Fruit fly (Drosophila melanogaster) whole organism, embryonic: ENCODE data around the gene CG34276.

Experiments
- Atf3 ChIP-seq: fragments of 200-800 bp; sonication (Bioruptor generic); optimal IDR thresholded peaks from 3 replicates; lab custom pipeline; 2016; ENCODE audit warnings: missing biosample characterization, missing genetic modification characterization
- CG10543 ChIP-seq: fragments of 200-800 bp; sonication (Bioruptor generic); optimal IDR thresholded peaks from 3 replicates; lab custom pipeline; 2017; ENCODE audit warnings: missing biosample characterization, mild to moderate bottlenecking, missing genetic modification characterization, moderate library complexity
- CG11398 ChIP-seq: fragments of 200-800 bp; sonication (Bioruptor generic); optimal IDR thresholded peaks from 2 replicates; lab custom pipeline; 2016; ENCODE audit warnings: missing biosample characterization, missing genetic modification characterization
- CG11456 ChIP-seq: fragments of 200-800 bp; sonication (Bioruptor generic); IDR thresholded peaks from 3 replicates; pipeline ENCODE4 v1.3.6; 2022; ENCODE audit warnings: missing biosample characterization, missing genetic modification characterization
- CG11723 ChIP-seq: fragments of 200-800 bp; sonication (Bioruptor generic); optimal IDR thresholded peaks from 2 replicates; lab custom pipeline; 2017; ENCODE audit warnings: missing biosample characterization, mild to moderate bottlenecking, missing genetic modification characterization
- CG12744 ChIP-seq: fragments of 200-800 bp; sonication (Bioruptor generic); optimal IDR thresholded peaks from 2 replicates; lab custom pipeline; 2016; ENCODE audit warnings: missing biosample characterization, missing genetic modification characterization
- CG12942 ChIP-seq: fragments of 200-800 bp; sonication (Bioruptor generic); optimal IDR thresholded peaks from 3 replicates; lab custom pipeline; 2016; ENCODE audit warnings: missing biosample characterization, missing genetic modification characterization
- CG13123 ChIP-seq: fragments of 200-800 bp; sonication (Bioruptor generic); optimal IDR thresholded peaks from 2 replicates; lab custom pipeline; 2016; ENCODE audit warnings: missing biosample characterization, missing genetic modification characterization
- CG14710 ChIP-seq: fragments of 200-800 bp; sonication (Bioruptor generic); optimal IDR thresholded peaks from 3 replicates; lab custom pipeline; 2019; ENCODE audit warnings: missing biosample characterization, mild to moderate bottlenecking, missing genetic modification characterization, moderate library complexity
- CG1647 ChIP-seq: fragments of 200-800 bp; sonication (Bioruptor generic); optimal IDR thresholded peaks from 3 replicates; lab custom pipeline; 2016; ENCODE audit warnings: missing biosample characterization, missing genetic modification characterization
- CG16813 ChIP-seq: fragments of 200-800 bp; sonication (Bioruptor generic); IDR thresholded peaks from 3 replicates; pipeline ENCODE4 v1.3.6; 2022; ENCODE audit warnings: missing biosample characterization, missing genetic modification characterization; ENCODE audit not compliant: partially characterized antibody
- CG18476 ChIP-seq: fragments of 200-800 bp; sonication (Bioruptor generic); optimal IDR thresholded peaks from 2 replicates; lab custom pipeline; 2016; ENCODE audit warnings: missing biosample characterization, mild to moderate bottlenecking, missing genetic modification characterization
- CG18764 ChIP-seq: fragments of 200-800 bp; sonication (Bioruptor generic); optimal IDR thresholded peaks from 3 replicates; lab custom pipeline; 2016; ENCODE audit warnings: missing biosample characterization, missing genetic modification characterization
- CG2116 ChIP-seq: fragments of 200-800 bp; sonication (Bioruptor generic); optimal IDR thresholded peaks from 3 replicates; lab custom pipeline; 2018; ENCODE audit warnings: missing biosample characterization, mild to moderate bottlenecking, missing genetic modification characterization
- CG2129 ChIP-seq: fragments of 200-800 bp; sonication (Bioruptor generic); IDR thresholded peaks from 2 replicates; pipeline ENCODE4 v1.3.6; 2022; ENCODE audit warnings: missing biosample characterization, missing genetic modification characterization; ENCODE audit not compliant: partially characterized antibody
- CG2202 ChIP-seq: fragments of 200-800 bp; sonication (Bioruptor generic); optimal IDR thresholded peaks from 2 replicates; lab custom pipeline; 2018; ENCODE audit warnings: missing biosample characterization, mild to moderate bottlenecking, missing genetic modification characterization
- CG32532 ChIP-seq: fragments of 200-800 bp; sonication (Bioruptor generic); IDR thresholded peaks from 2 replicates; pipeline ENCODE4 v1.3.6; 2022; ENCODE audit warnings: missing biosample characterization, missing genetic modification characterization
- CG33213 ChIP-seq: fragments of 200-800 bp; sonication (Bioruptor generic); optimal IDR thresholded peaks from 3 replicates; lab custom pipeline; 2016; ENCODE audit warnings: missing biosample characterization, missing genetic modification characterization
- CG5953 ChIP-seq: fragments of 200-800 bp; sonication (Bioruptor generic); IDR thresholded peaks from 2 replicates; pipeline ENCODE4 v1.3.6; 2022; ENCODE audit warnings: missing biosample characterization, missing genetic modification characterization
- CG6254 ChIP-seq: fragments of 200-800 bp; sonication (Bioruptor generic); optimal IDR thresholded peaks from 3 replicates; lab custom pipeline; 2017; ENCODE audit warnings: mild to moderate bottlenecking, missing biosample characterization, missing genetic modification reagents, missing genetic modification characterization
- CG6813 ChIP-seq: fragments of 200-800 bp; sonication (Bioruptor generic); optimal IDR thresholded peaks from 2 replicates; lab custom pipeline; 2017; ENCODE audit warnings: missing biosample characterization, missing genetic modification characterization, mild to moderate bottlenecking, moderate library complexity, missing genetic modification reagents
- CG7839 ChIP-seq: fragments of 200-800 bp; sonication (Bioruptor generic); optimal IDR thresholded peaks from 3 replicates; lab custom pipeline; 2018; ENCODE audit warnings: missing biosample characterization, mild to moderate bottlenecking, missing genetic modification characterization, moderate library complexity
- Dll ChIP-seq: fragments of 200-800 bp; sonication (Bioruptor generic); IDR thresholded peaks from 4 replicates; pipeline ENCODE4 v1.3.6; 2022; ENCODE audit warnings: missing biosample characterization, missing genetic modification characterization; ENCODE audit not compliant: partially characterized antibody
- Drgx ChIP-seq: fragments of 200-800 bp; sonication (Bioruptor generic); IDR thresholded peaks from 2 replicates; pipeline ENCODE4 v1.3.6; 2022; ENCODE audit warnings: missing biosample characterization, missing genetic modification characterization
- Fer3 ChIP-seq: fragments of 200-800 bp; sonication (Bioruptor generic); optimal IDR thresholded peaks from 2 replicates; lab custom pipeline; 2018; ENCODE audit warnings: missing biosample characterization, mild to moderate bottlenecking, missing genetic modification characterization, moderate library complexity
- HLHmδ ChIP-seq: fragments of 200-800 bp; sonication (Bioruptor generic); optimal IDR thresholded peaks from 2 replicates; lab custom pipeline; 2018; ENCODE audit warnings: missing biosample characterization, mild to moderate bottlenecking, missing genetic modification characterization, moderate library complexity
- Hsf ChIP-seq: fragments of 200-800 bp; sonication (Bioruptor generic); optimal IDR thresholded peaks from 3 replicates; lab custom pipeline; 2016; ENCODE audit warnings: missing biosample characterization, missing genetic modification characterization
- NC2α ChIP-seq: fragments of 200-800 bp; sonication (Bioruptor generic); optimal IDR thresholded peaks from 2 replicates; lab custom pipeline; 2016; ENCODE audit warnings: missing biosample characterization, missing genetic modification characterization
- Neu2 ChIP-seq: fragments of 200-800 bp; sonication (Bioruptor generic); optimal IDR thresholded peaks from 3 replicates; lab custom pipeline; 2016; ENCODE audit warnings: missing biosample characterization, missing genetic modification characterization, borderline replicate concordance
- Oaz ChIP-seq: fragments of 200-800 bp; sonication (Bioruptor generic); IDR thresholded peaks from 2 replicates; pipeline ENCODE4 v1.3.6; 2022; ENCODE audit warnings: missing biosample characterization, missing genetic modification characterization
- Optix ChIP-seq: fragments of 200-800 bp; sonication (Bioruptor generic); IDR thresholded peaks from 3 replicates; pipeline ENCODE4 v1.3.6; 2022; ENCODE audit warnings: missing biosample characterization, missing genetic modification characterization
- Taf1 ChIP-seq: fragments of 200-800 bp; sonication (Bioruptor generic); IDR thresholded peaks from 2 replicates; pipeline ENCODE4 v1.3.6; 2022; ENCODE audit warnings: missing biosample characterization, missing genetic modification characterization
- amos ChIP-seq: fragments of 200-800 bp; sonication (Bioruptor generic); IDR thresholded peaks from 2 replicates; pipeline ENCODE4 v1.3.6; 2022; ENCODE audit warnings: missing biosample characterization, missing genetic modification characterization; ENCODE audit not compliant: partially characterized antibody
- ara ChIP-seq: fragments of 200-800 bp; sonication (Bioruptor generic); IDR thresholded peaks from 2 replicates; pipeline ENCODE4 v1.3.6; 2022; ENCODE audit warnings: missing biosample characterization, missing genetic modification characterization
- crp ChIP-seq, 2 experiments: fragments of 200-800 bp; sonication (Bioruptor generic); optimal IDR thresholded peaks; 2 replicates in 1 of 2; 3 replicates in 1 of 2; lab custom pipeline; 2017; ENCODE audit warnings: missing biosample characterization in 2 of 2, missing genetic modification characterization in 2 of 2, mild to moderate bottlenecking in 1 of 2, moderate library complexity in 1 of 2
- dati ChIP-seq: fragments of 200-800 bp; sonication (Bioruptor generic); IDR thresholded peaks from 2 replicates; pipeline ENCODE4 v1.3.6; 2022; ENCODE audit warnings: missing biosample characterization, missing genetic modification characterization
- dimm ChIP-seq: fragments of 200-800 bp; sonication (Bioruptor generic); IDR thresholded peaks from 2 replicates; pipeline ENCODE4 v1.3.6; 2022; ENCODE audit warnings: missing biosample characterization, missing genetic modification characterization
- eyg ChIP-seq: fragments of 200-800 bp; sonication (Bioruptor generic); optimal IDR thresholded peaks from 3 replicates; lab custom pipeline; 2016; ENCODE audit warnings: missing biosample characterization, missing genetic modification characterization
- fru ChIP-seq: fragments of >200 bp; optimal IDR thresholded peaks from 2 replicates; lab custom pipeline; 2017
- hbn ChIP-seq: fragments of 200-800 bp; sonication (Bioruptor generic); IDR thresholded peaks from 2 replicates; pipeline ENCODE4 v1.3.6; 2022; ENCODE audit warnings: missing biosample characterization, missing genetic modification characterization; ENCODE audit not compliant: partially characterized antibody
- kay ChIP-seq: fragments of 200-800 bp; sonication (Bioruptor generic); optimal IDR thresholded peaks from 2 replicates; lab custom pipeline; 2016; ENCODE audit warnings: missing biosample characterization, missing genetic modification characterization
- nmo ChIP-seq: fragments of 200-800 bp; sonication (Bioruptor generic); optimal IDR thresholded peaks from 2 replicates; lab custom pipeline; 2018; ENCODE audit warnings: missing biosample characterization, mild to moderate bottlenecking, missing genetic modification characterization, moderate library complexity
- pb ChIP-seq: fragments of 200-800 bp; sonication (Bioruptor generic); optimal IDR thresholded peaks from 3 replicates; lab custom pipeline; 2016; ENCODE audit warnings: missing biosample characterization, missing genetic modification characterization
- pita ChIP-seq: fragments of 200-800 bp; sonication (Bioruptor generic); optimal IDR thresholded peaks from 2 replicates; lab custom pipeline; 2017; ENCODE audit warnings: missing biosample characterization, mild to moderate bottlenecking, missing genetic modification characterization
- prd ChIP-seq, 3 experiments: fragments of >200 bp in 2 of 3; fragments of 200-800 bp in 1 of 3; sonication (Bioruptor generic) in 1 of 3; optimal IDR thresholded peaks in 2 of 3; IDR thresholded peaks in 1 of 3; 2 replicates in 2 of 3; 3 replicates in 1 of 3; pipeline versions ENCODE4 v1.3.6 to Lab custom; 2017 to 2022; ENCODE audit warnings: missing biosample characterization in 1 of 3, missing genetic modification characterization in 1 of 3
- shn ChIP-seq: fragments of 200-800 bp; sonication (Bioruptor generic); optimal IDR thresholded peaks from 3 replicates; lab custom pipeline; 2016; ENCODE audit warnings: missing biosample characterization, missing genetic modification characterization
- sisA ChIP-seq: fragments of 200-800 bp; sonication (Bioruptor generic); IDR thresholded peaks from 2 replicates; pipeline ENCODE4 v1.3.6; 2022; ENCODE audit warnings: missing biosample characterization, missing genetic modification characterization
- slbo ChIP-seq: fragments of 200-800 bp; sonication (Bioruptor generic); IDR thresholded peaks from 2 replicates; pipeline ENCODE4 v1.3.6; 2022; ENCODE audit warnings: missing biosample characterization, missing genetic modification characterization
- tna ChIP-seq: fragments of 200-800 bp; sonication (Bioruptor generic); IDR thresholded peaks from 2 replicates; pipeline ENCODE4 v1.3.6; 2022; ENCODE audit warnings: missing biosample characterization, missing genetic modification characterization; ENCODE audit not compliant: partially characterized antibody
- unpg ChIP-seq: fragments of 200-800 bp; sonication (Bioruptor generic); optimal IDR thresholded peaks from 3 replicates; lab custom pipeline; 2018; ENCODE audit warnings: missing biosample characterization, mild to moderate bottlenecking, missing genetic modification characterization, moderate library complexity
- wor ChIP-seq: fragments of 200-800 bp; sonication (Bioruptor generic); IDR thresholded peaks from 2 replicates; pipeline ENCODE4 v1.3.6; 2022; ENCODE audit warnings: missing biosample characterization, missing genetic modification characterization

The CG34276 gene

DNA sequence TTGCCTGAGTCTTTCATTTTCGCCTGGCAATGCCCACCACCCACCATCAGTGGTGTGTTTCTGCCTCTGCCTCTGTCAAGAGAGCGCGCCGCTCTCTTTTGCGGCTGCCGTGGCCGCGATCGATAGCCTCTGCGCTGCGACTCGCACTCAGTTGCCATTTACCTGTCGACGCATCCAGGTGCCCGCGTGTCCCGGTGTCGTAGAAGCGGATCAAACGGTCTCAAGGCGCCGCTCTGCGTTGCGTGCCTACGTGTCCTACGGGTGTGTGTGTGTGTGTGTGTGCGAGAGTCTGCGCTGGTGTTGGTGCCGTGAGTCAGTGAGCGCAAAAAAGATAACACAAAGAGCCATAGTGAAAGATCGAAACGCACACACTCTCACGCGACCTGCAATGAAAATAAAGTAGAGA lies 4.7 kb upstream of the CG34276 start, which contains the start of gene Fbxl7 (continued):
- TF ChIP-seq CG12744 (GFP tag; lab: Kevin White, UChicago) (no peak), slbo (peak; percentile 22; the same call in 1 of the 2 replicates), CG7839 (no peak), crp (GFP tag; optimal IDR thresholded peaks at IDR 0.05; lab: Kevin White, UChicago) (no peak), Fer3 (tag; lab: Kevin White, UChicago) (no peak), CG5953 (GFP tag; lab: Robert Waterston, UW) (no peak), CG11723 (GFP tag; lab: Kevin White, UChicago) (no peak), CG2202 (tag; lab: Kevin White, UChicago) (no peak), HLHmδ (GFP tag; lab: Kevin White, UChicago) (peak; percentile 84), CG18476 (no peak), Dll (GFP tag; lab: Robert Waterston, UW) (no peak), prd (optimal IDR thresholded peaks at IDR 0.05; lab: Kevin White, UChicago) (no peak), prd (GFP tag; IDR thresholded peaks at IDR 0.05; lab: Robert Waterston, UW) (no peak; the same call in 2 of the 3 replicates), sisA (GFP tag; lab: Robert Waterston, UW) (no peak), CG6813 (GFP tag; lab: Kevin White, UChicago) (no peak), dati (GFP tag; lab: Robert Waterston, UW) (no peak), CG11456 (GFP tag; lab: Robert Waterston, UW) (no peak), CG11398 (GFP tag; lab: Kevin White, UChicago) (no peak), CG2129 (no peak), CG16813 (GFP tag; lab: Robert Waterston, UW) (0 out of 3 replicates have a peak, but pooled peaks have one; percentile 23), pita (GFP tag; lab: Kevin White, UChicago) (no peak), Drgx (GFP tag; lab: Robert Waterston, UW) (peak; percentile 23; the same call in 1 of the 2 replicates), CG14710 (tag; lab: Kevin White, UChicago) (no peak), hbn (GFP tag; lab: Robert Waterston, UW) (no peak; the same call in 1 of the 2 replicates), Hsf (GFP tag; lab: Kevin White, UChicago) (no peak), CG2116 (GFP tag; lab: Kevin White, UChicago) (no peak), Optix (GFP tag; lab: Robert Waterston, UW) (no peak), shn (GFP tag; lab: Kevin White, UChicago) (no peak), pb (peak; percentile 17), nmo (GFP tag; lab: Kevin White, UChicago) (peak; percentile 13), Taf1 (no peak), NC2α (no peak), amos (GFP tag; lab: Robert Waterston, UW) (peak; percentile 35), ara (peak; percentile 29; the same call in 1 of the 2 replicates), CG10543 (no peak), CG18764 (GFP tag; lab: Kevin White, UChicago) (no peak), fru (lab: Kevin White, UChicago) (no peak), wor (GFP tag; lab: Robert Waterston, UW) (no peak), eyg (GFP tag; lab: Kevin White, UChicago) (no peak), CG6254 (GFP tag; lab: Kevin White, UChicago) (no peak), dimm (GFP tag; lab: Robert Waterston, UW) (no peak), Neu2 (no peak), Atf3 (GFP tag; lab: Kevin White, UChicago) (no peak), tna (GFP tag; lab: Robert Waterston, UW) (no peak), CG32532 (GFP tag; lab: Robert Waterston, UW) (0 out of 2 replicates have a peak, but pooled peaks have one; percentile 26), kay (GFP tag; lab: Kevin White, UChicago) (no peak), CG13123 (no peak), CG1647 (GFP tag; lab: Kevin White, UChicago) (no peak), CG12942 (GFP tag; lab: Kevin White, UChicago) (no peak), Oaz (GFP tag; lab: Robert Waterston, UW) (no peak), CG33213 (no peak), unpg (no peak)
